Fruit fly (Drosophila melanogaster): Measurements from ENCODE around the gene CG9393.

DNA sequence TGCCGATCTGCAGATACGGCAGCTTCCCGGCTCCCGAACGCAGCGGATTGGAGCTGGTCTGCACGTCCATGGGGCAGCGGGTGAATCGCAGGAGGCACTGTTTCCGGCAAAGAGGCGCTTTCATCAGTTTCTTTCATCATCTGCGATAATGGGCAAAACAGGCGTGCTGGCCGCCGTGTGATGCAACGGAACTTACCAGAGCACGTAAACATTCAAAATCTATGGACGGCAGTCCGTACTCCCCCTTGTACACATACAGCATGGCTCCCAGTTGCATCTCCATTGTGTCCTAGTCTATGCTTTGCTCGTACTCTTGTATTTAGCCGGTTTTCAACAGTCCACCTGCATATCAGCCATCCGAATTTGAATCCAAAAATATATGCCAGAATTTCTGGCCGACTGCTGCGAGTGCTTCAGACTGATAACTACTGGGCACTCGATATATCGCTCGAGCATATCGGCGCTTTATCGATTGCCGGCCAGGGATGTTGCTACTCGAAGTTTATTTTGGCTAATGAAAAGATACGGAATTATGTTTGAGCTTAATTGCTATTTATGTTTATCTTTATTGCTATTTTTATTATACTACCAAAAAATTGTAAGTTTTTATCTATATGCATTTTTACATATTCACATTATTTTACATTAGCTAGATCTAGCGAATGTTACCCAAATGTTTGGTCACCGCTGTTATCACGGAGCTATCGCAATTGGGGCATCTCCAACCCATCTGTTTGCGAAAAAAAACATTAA is at the start of gene CG9393, which contains the start of gene Vps45:
- TF ChIP-seq CG8478 (optimal IDR thresholded peaks at IDR 0.05) (no peak), CTCF (optimal IDR thresholded peaks at IDR 0.05) (peak in 1 of 2 experiments; percentile 13)

Measured in S2 (cell line).